Worm (Caenorhabditis elegans): ENCODE results near the gene mtm-6.
A peak's percentile ranks its signal among the peaks of the same experiment; 100 is the strongest.

The mtm-6 gene

ce11 chrIII:13342079-13342734 is 4.7 kb upstream of the mtm-6 start, which contains the start of gene dro-1:
Gene dro-1 (plus strand): TSS chrIII:13342684.
- TF ChIP-seq lim-6 (tag; optimal IDR thresholded peaks at IDR 0.05) (no peak), fkh-10 (GFP tag; optimal IDR thresholded peaks at IDR 0.05) (no peak), tbx-7 (tag; optimal IDR thresholded peaks at IDR 0.05) (no peak), nhr-232 (tag; optimal IDR thresholded peaks at IDR 0.05) (no peak), madf-2 (tag; optimal IDR thresholded peaks at IDR 0.05) (no peak), K02D7.2 (tag; optimal IDR thresholded peaks at IDR 0.05) (no peak), pha-2 (tag; optimal IDR thresholded peaks at IDR 0.05) (no peak), dmd-4 (tag; optimal IDR thresholded peaks at IDR 0.05; ENCODE audit: borderline replicate concordance) (no peak), ceh-34 (tag; optimal IDR thresholded peaks at IDR 0.05) (no peak), ceh-9 (tag; optimal IDR thresholded peaks at IDR 0.05) (no peak), hlh-13 (GFP tag; optimal IDR thresholded peaks at IDR 0.05) (no peak), K09A11.1 (tag; optimal IDR thresholded peaks at IDR 0.05; ENCODE audit: insufficient read depth) (no peak), sox-4 (tag; optimal IDR thresholded peaks at IDR 0.05) (no peak), ceh-31 (tag; optimal IDR thresholded peaks at IDR 0.05) (no peak), ceh-19 (GFP tag; optimal IDR thresholded peaks at IDR 0.05) (no peak), fax-1 (tag; optimal IDR thresholded peaks at IDR 0.05) (no peak), elt-2 (tag; optimal IDR thresholded peaks at IDR 0.05) (no peak), unc-42 (tag; optimal IDR thresholded peaks at IDR 0.05) (no peak)

- TF ChIP-seq hlh-15 (tag; optimal IDR thresholded peaks at IDR 0.05) (no peak), zip-5 (tag; optimal IDR thresholded peaks at IDR 0.05) (no peak), pat-9 (tag; optimal IDR thresholded peaks at IDR 0.05) (no peak)
Observed at ce11 chrIII:13343117-13343516, 3.8 kb upstream of the mtm-6 start, which contains the start of gene ife-1. Gene ife-1 (plus strand): TSS chrIII:13343417.

DNA sequence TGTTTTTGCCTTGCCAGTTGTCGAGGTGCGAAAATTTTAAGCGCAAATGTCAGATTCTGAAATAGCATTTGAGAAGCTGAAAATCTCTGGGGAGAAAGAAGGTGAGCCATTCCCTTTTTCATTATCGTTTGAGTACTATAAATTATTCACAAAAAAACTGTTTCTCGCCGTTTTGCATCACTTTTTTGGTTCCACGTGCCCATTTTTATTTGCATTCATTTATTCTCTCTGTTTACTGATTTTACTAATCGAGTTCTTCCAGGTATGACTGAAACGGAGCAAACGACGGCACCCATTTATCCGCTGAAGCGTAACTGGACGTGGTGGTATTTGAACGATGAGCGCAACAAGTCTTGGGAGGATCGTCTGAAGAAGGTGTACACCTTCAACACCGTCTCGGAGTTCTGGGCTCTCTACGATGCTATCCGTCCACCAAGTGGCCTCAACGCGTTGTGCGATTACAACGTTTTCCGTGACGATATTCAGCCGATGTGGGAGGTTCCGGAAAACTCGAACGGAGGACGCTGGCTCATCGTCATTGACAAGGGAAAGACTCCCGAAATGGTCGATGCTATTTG is 3.2 kb upstream of the mtm-6 start:
- TF ChIP-seq che-1 (tag; optimal IDR thresholded peaks at IDR 0.05) (no peak), pag-3 (tag; optimal IDR thresholded peaks at IDR 0.05; ENCODE audit: borderline replicate concordance) (no peak), pat-9 (tag; optimal IDR thresholded peaks at IDR 0.05) (no peak), ceh-45 (GFP tag; IDR thresholded peaks at IDR 0.05) (no peak), ceh-48 (tag; optimal IDR thresholded peaks at IDR 0.05) (no peak), fax-1 (tag; optimal IDR thresholded peaks at IDR 0.05) (no peak), ceh-31 (tag; optimal IDR thresholded peaks at IDR 0.05) (no peak), unc-42 (tag; optimal IDR thresholded peaks at IDR 0.05) (no peak), ref-2 (tag; optimal IDR thresholded peaks at IDR 0.05) (no peak), Y22D7AL.16 (tag; optimal IDR thresholded peaks at IDR 0.05) (no peak), K09A11.1 (tag; optimal IDR thresholded peaks at IDR 0.05; ENCODE audit: insufficient read depth) (no peak), lim-6 (tag; optimal IDR thresholded peaks at IDR 0.05) (no peak), gmeb-2 (tag; optimal IDR thresholded peaks at IDR 0.05) (no peak), ttx-3 (tag; optimal IDR thresholded peaks at IDR 0.05) (no peak), madf-2 (tag; optimal IDR thresholded peaks at IDR 0.05) (no peak), tbx-2 (tag; optimal IDR thresholded peaks at IDR 0.05) (no peak), ceh-30 (tag; optimal IDR thresholded peaks at IDR 0.05) (no peak)

- TF ChIP-seq K02D7.2 (tag; optimal IDR thresholded peaks at IDR 0.05) (no peak), elt-2 (tag; optimal IDR thresholded peaks at IDR 0.05) (peak; percentile 49), dve-1 (tag; optimal IDR thresholded peaks at IDR 0.05) (peak; percentile 11)
Observed at ce11 chrIII:13344538-13345136, 2.2 kb upstream of the mtm-6 start, which contains the start of gene acaa-2. Gene acaa-2 (plus strand): TSS chrIII:13344937.

All from whole organism, late embryonic.